Fruit fly (Drosophila melanogaster) whole organism, embryonic: ENCODE results near the gene CG7912.
A peak's percentile ranks its signal among the peaks of the same experiment; 100 is the strongest.

ENCODE experiments used
- Awh ChIP-seq: fragments of 200-800 bp; sonication (Bioruptor generic); IDR thresholded peaks from 2 replicates; pipeline ENCODE4, ENCODE4 v1.3.6; 2022; ENCODE audit warnings: missing biosample characterization, missing genetic modification characterization
- B-H1 ChIP-seq: fragments of 200-800 bp; sonication (Bioruptor generic); IDR thresholded peaks from 3 replicates; pipeline ENCODE4 v1.3.6; 2022; ENCODE audit warnings: missing biosample characterization, missing genetic modification characterization
- C15 ChIP-seq: fragments of 200-800 bp; sonication (Bioruptor generic); IDR thresholded peaks from 3 replicates; pipeline ENCODE4 v1.3.6; 2022; ENCODE audit warnings: missing biosample characterization, missing genetic modification characterization
- CG10654 ChIP-seq: fragments of 200-800 bp; sonication (Bioruptor generic); optimal IDR thresholded peaks from 2 replicates; lab custom pipeline; 2016; ENCODE audit warnings: missing biosample characterization, missing genetic modification characterization
- CG10959 ChIP-seq: fragments of 200-800 bp; sonication (Bioruptor generic); IDR thresholded peaks from 2 replicates; pipeline ENCODE4 v1.3.6; 2022; ENCODE audit warnings: missing biosample characterization, missing genetic modification characterization
- CG12659 ChIP-seq: fragments of 200-800 bp; sonication (Bioruptor generic); optimal IDR thresholded peaks from 3 replicates; lab custom pipeline; 2017; ENCODE audit warnings: mild to moderate bottlenecking, missing biosample characterization, missing genetic modification reagents, missing genetic modification characterization
- CG14050 ChIP-seq: fragments of 200-800 bp; sonication (Bioruptor generic); IDR thresholded peaks from 3 replicates; pipeline ENCODE4 v1.3.6; 2022; ENCODE audit warnings: missing biosample characterization, missing genetic modification characterization
- CG15073 ChIP-seq: fragments of 200-800 bp; sonication (Bioruptor generic); optimal IDR thresholded peaks from 2 replicates; lab custom pipeline; 2016; ENCODE audit warnings: missing biosample characterization, missing genetic modification characterization
- CG16779 ChIP-seq: fragments of 200-800 bp; sonication (Bioruptor generic); IDR thresholded peaks from 2 replicates; pipeline ENCODE4 v1.3.6; 2022; ENCODE audit warnings: missing biosample characterization, missing genetic modification characterization
- CG3065 ChIP-seq: fragments of 200-800 bp; sonication (Bioruptor generic); optimal IDR thresholded peaks from 2 replicates; lab custom pipeline; 2016; ENCODE audit warnings: missing biosample characterization, missing genetic modification characterization
- CG4282 ChIP-seq: fragments of 200-800 bp; sonication (Bioruptor generic); optimal IDR thresholded peaks from 2 replicates; lab custom pipeline; 2016; ENCODE audit warnings: missing biosample characterization, missing genetic modification characterization
- CG4617 ChIP-seq: fragments of 200-800 bp; sonication (Bioruptor generic); optimal IDR thresholded peaks from 3 replicates; lab custom pipeline; 2016; ENCODE audit warnings: missing biosample characterization, missing genetic modification characterization, borderline replicate concordance
- CG6791 ChIP-seq: fragments of 200-800 bp; sonication (Bioruptor generic); IDR thresholded peaks from 3 replicates; pipeline ENCODE4 v1.3.6; 2022; ENCODE audit warnings: missing biosample characterization, missing genetic modification characterization; ENCODE audit not compliant: partially characterized antibody
- CG7372 ChIP-seq: fragments of 200-800 bp; sonication (Bioruptor generic); IDR thresholded peaks from 2 replicates; pipeline ENCODE4 v1.3.6; 2022; ENCODE audit warnings: missing biosample characterization, missing genetic modification characterization
- CG7928 ChIP-seq: fragments of 200-800 bp; sonication (Bioruptor generic); optimal IDR thresholded peaks from 2 replicates; lab custom pipeline; 2017; ENCODE audit warnings: missing biosample characterization, mild to moderate bottlenecking, missing genetic modification characterization
- CG8281 ChIP-seq: fragments of 200-800 bp; sonication (Bioruptor generic); optimal IDR thresholded peaks from 2 replicates; lab custom pipeline; 2018; ENCODE audit warnings: missing biosample characterization, mild to moderate bottlenecking, missing genetic modification characterization, moderate library complexity
- CG8290 ChIP-seq, 3 experiments: fragments of 200-800 bp; sonication (Bioruptor generic); optimal IDR thresholded peaks; 2 replicates each; lab custom pipeline; 2016 to 2019; ENCODE audit warnings: missing biosample characterization in 3 of 3, missing genetic modification characterization in 3 of 3, mild to moderate bottlenecking in 2 of 3, moderate library complexity in 1 of 3
- CG8388 ChIP-seq: fragments of 200-800 bp; sonication (Bioruptor generic); optimal IDR thresholded peaks from 2 replicates; lab custom pipeline; 2019; ENCODE audit warnings: missing biosample characterization, mild to moderate bottlenecking, missing genetic modification characterization, moderate library complexity
- CG9932 ChIP-seq: fragments of 200-800 bp; sonication (Bioruptor generic); IDR thresholded peaks from 2 replicates; pipeline ENCODE4 v1.3.6; 2022; ENCODE audit warnings: missing biosample characterization, missing genetic modification characterization
- CkIIα-i1 ChIP-seq: fragments of 200-800 bp; sonication (Bioruptor generic); IDR thresholded peaks from 2 replicates; pipeline ENCODE4 v1.3.6; 2022; ENCODE audit warnings: missing biosample characterization, missing genetic modification characterization
- Deaf1 ChIP-seq: fragments of 200-800 bp; optimal IDR thresholded peaks from 3 replicates; lab custom pipeline; 2019; ENCODE audit warnings: missing biosample characterization, mild to moderate bottlenecking, missing genetic modification characterization, moderate library complexity
- Elba2 ChIP-seq: fragments of 200-800 bp; sonication (Bioruptor generic); optimal IDR thresholded peaks from 3 replicates; lab custom pipeline; 2016; ENCODE audit warnings: missing biosample characterization, missing genetic modification characterization
- Hmx ChIP-seq: fragments of 200-800 bp; sonication (Bioruptor generic); optimal IDR thresholded peaks from 2 replicates; lab custom pipeline; 2016; ENCODE audit warnings: missing biosample characterization, missing genetic modification characterization
- Jarid2 ChIP-seq: fragments of 200-800 bp; sonication (Bioruptor generic); optimal IDR thresholded peaks from 3 replicates; lab custom pipeline; 2017; ENCODE audit warnings: mild to moderate bottlenecking, missing biosample characterization, missing genetic modification reagents, missing genetic modification characterization
- MBD-R2 ChIP-seq: fragments of 200-800 bp; sonication (Bioruptor generic); IDR thresholded peaks from 2 replicates; pipeline ENCODE4 v1.3.6; 2022; ENCODE audit warnings: missing biosample characterization, missing genetic modification characterization
- Sry-β ChIP-seq: fragments of 200-800 bp; sonication (Bioruptor generic); optimal IDR thresholded peaks from 2 replicates; lab custom pipeline; 2018; ENCODE audit warnings: missing biosample characterization, mild to moderate bottlenecking, missing genetic modification characterization, moderate library complexity
- Stat92E ChIP-seq, 3 experiments: fragments of >200 bp in 2 of 3; fragments of 200-800 bp in 1 of 3; sonication (Bioruptor generic) in 1 of 3; optimal IDR thresholded peaks; 2 replicates each; lab custom pipeline; 2017 to 2019; ENCODE audit warnings: missing biosample characterization in 3 of 3, missing genetic modification characterization in 3 of 3, mild to moderate bottlenecking in 1 of 3, moderate library complexity in 1 of 3
- Xbp1 ChIP-seq: fragments of 200-800 bp; sonication (Bioruptor generic); optimal IDR thresholded peaks from 3 replicates; lab custom pipeline; 2016; ENCODE audit warnings: missing biosample characterization, mild to moderate bottlenecking, missing genetic modification characterization
- ap ChIP-seq: fragments of 200-800 bp; sonication (Bioruptor generic); IDR thresholded peaks from 2 replicates; pipeline ENCODE4 v1.3.6; 2022; ENCODE audit warnings: missing biosample characterization, missing genetic modification characterization
- ara ChIP-seq: fragments of 200-800 bp; sonication (Bioruptor generic); IDR thresholded peaks from 2 replicates; pipeline ENCODE4 v1.3.6; 2022; ENCODE audit warnings: missing biosample characterization, missing genetic modification characterization
- bcd ChIP-seq: fragments of 200-800 bp; sonication (Bioruptor generic); optimal IDR thresholded peaks from 2 replicates; lab custom pipeline; 2017; ENCODE audit warnings: missing biosample characterization, mild to moderate bottlenecking, missing genetic modification characterization
- danr ChIP-seq: fragments of 200-800 bp; sonication (Bioruptor generic); IDR thresholded peaks from 2 replicates; pipeline ENCODE4 v1.3.6; 2022; ENCODE audit warnings: missing biosample characterization, missing genetic modification characterization
- dmrt11E ChIP-seq: fragments of 200-800 bp; sonication (Bioruptor generic); optimal IDR thresholded peaks from 3 replicates; lab custom pipeline; 2018; ENCODE audit warnings: missing biosample characterization, mild to moderate bottlenecking, missing genetic modification characterization, moderate library complexity
- dmrt99B ChIP-seq: fragments of 200-800 bp; sonication (Bioruptor generic); optimal IDR thresholded peaks from 2 replicates; lab custom pipeline; 2018; ENCODE audit warnings: missing biosample characterization, mild to moderate bottlenecking, missing genetic modification characterization, moderate library complexity
- emc ChIP-seq: fragments of 200-800 bp; sonication (Bioruptor generic); optimal IDR thresholded peaks from 2 replicates; lab custom pipeline; 2016; ENCODE audit warnings: missing biosample characterization, missing genetic modification characterization
- gsb-n ChIP-seq: fragments of 200-800 bp; sonication (Bioruptor generic); optimal IDR thresholded peaks from 3 replicates; lab custom pipeline; 2018; ENCODE audit warnings: missing biosample characterization, mild to moderate bottlenecking, missing genetic modification characterization
- kah ChIP-seq: fragments of 200-800 bp; sonication (Bioruptor generic); optimal IDR thresholded peaks from 2 replicates; lab custom pipeline; 2018; ENCODE audit warnings: missing biosample characterization, mild to moderate bottlenecking, missing genetic modification characterization
- luna ChIP-seq: fragments of 200-800 bp; sonication (Bioruptor generic); optimal IDR thresholded peaks from 2 replicates; lab custom pipeline; 2016; ENCODE audit warnings: missing biosample characterization, missing genetic modification characterization
- maf-S ChIP-seq: fragments of 200-800 bp; sonication (Bioruptor generic); optimal IDR thresholded peaks from 2 replicates; lab custom pipeline; 2016; ENCODE audit warnings: missing biosample characterization, missing genetic modification characterization
- peb ChIP-seq: fragments of 200-800 bp; sonication (Bioruptor generic); IDR thresholded peaks from 2 replicates; pipeline ENCODE4 v1.3.6; 2022; ENCODE audit warnings: missing biosample characterization, missing genetic modification characterization
- sd ChIP-seq: fragments of 200-800 bp; sonication (Bioruptor generic); optimal IDR thresholded peaks from 3 replicates; lab custom pipeline; 2018; ENCODE audit warnings: missing biosample characterization, mild to moderate bottlenecking, missing genetic modification characterization, moderate library complexity
- sima ChIP-seq: fragments of 200-800 bp; sonication (Bioruptor generic); optimal IDR thresholded peaks from 2 replicates; lab custom pipeline; 2016; ENCODE audit warnings: missing biosample characterization, missing genetic modification characterization
- toy ChIP-seq: fragments of 200-800 bp; sonication (Bioruptor generic); IDR thresholded peaks from 2 replicates; pipeline ENCODE4 v1.3.6; 2022; ENCODE audit warnings: missing biosample characterization, missing genetic modification characterization
- ttk ChIP-seq: fragments of 200-800 bp; sonication (Bioruptor generic); IDR thresholded peaks from 2 replicates; pipeline ENCODE4 v2.1.2; 2022; ENCODE audit warnings: missing biosample characterization, missing genetic modification characterization
- tup ChIP-seq: fragments of 200-800 bp; sonication (Bioruptor generic); optimal IDR thresholded peaks from 2 replicates; lab custom pipeline; 2016; ENCODE audit warnings: missing biosample characterization, mild to moderate bottlenecking, missing genetic modification characterization, moderate library complexity
- wdn ChIP-seq: fragments of 200-800 bp; sonication (Bioruptor generic); IDR thresholded peaks from 2 replicates; pipeline ENCODE4 v1.3.6; 2022; ENCODE audit warnings: missing biosample characterization, missing genetic modification characterization
- wek ChIP-seq: fragments of 200-800 bp; sonication (Bioruptor generic); optimal IDR thresholded peaks from 3 replicates; lab custom pipeline; 2018; ENCODE audit warnings: missing biosample characterization, mild to moderate bottlenecking, missing genetic modification characterization, moderate library complexity
- yki ChIP-seq: fragments of >200 bp; optimal IDR thresholded peaks from 3 replicates; lab custom pipeline; 2018
- zen2 ChIP-seq: fragments of 200-800 bp; sonication (Bioruptor generic); IDR thresholded peaks from 3 replicates; pipeline ENCODE4 v1.3.6; 2022; ENCODE audit warnings: missing biosample characterization, missing genetic modification characterization; ENCODE audit not compliant: partially characterized antibody

CG7912 gene

dm6 chr3R:30012602-30013489 lies 3.9 kb upstream of the CG7912 start (continued):
- no peak for TF ChIP-seq tup (GFP tag; lab: Kevin White, UChicago)
- TF ChIP-seq zen2 (GFP tag; lab: Robert Waterston, UW), result no peak
- no peak for TF ChIP-seq dmrt11E (tag; lab: Kevin White, UChicago)
- TF ChIP-seq sd (tag; lab: Kevin White, UChicago), result peak; percentile 39
- TF ChIP-seq gsb-n, result no peak
- 0 out of 2 replicates have a peak, but pooled peaks have one; percentile 9 for TF ChIP-seq ttk (GFP tag; lab: Robert Waterston, UW)
- no peak for TF ChIP-seq yki (lab: Kevin White, UChicago)
- TF ChIP-seq CkIIα-i1 (GFP tag; lab: Robert Waterston, UW), result no peak
- TF ChIP-seq CG14050, result no peak
- TF ChIP-seq CG4617 (GFP tag; lab: Kevin White, UChicago), result no peak
- no peak for TF ChIP-seq CG8281 (tag; lab: Kevin White, UChicago)
- no peak for TF ChIP-seq Hmx
- TF ChIP-seq CG3065 (GFP tag; lab: Kevin White, UChicago), result no peak
- no peak for TF ChIP-seq CG8290 (GFP tag; optimal IDR thresholded peaks at IDR 0.05; lab: Kevin White, UChicago)
- TF ChIP-seq CG8290 (tag; optimal IDR thresholded peaks at IDR 0.05; lab: Kevin White, UChicago), result peak in 1 of 2 experiments; percentile 44
- TF ChIP-seq CG7928 (GFP tag; lab: Kevin White, UChicago), result no peak
- no peak for TF ChIP-seq sima (GFP tag; lab: Kevin White, UChicago)
- TF ChIP-seq ara, result no peak
- TF ChIP-seq emc (GFP tag; lab: Kevin White, UChicago), result no peak
- TF ChIP-seq Jarid2 (GFP tag; lab: Kevin White, UChicago), result no peak
- TF ChIP-seq CG10959, result no peak
- no peak for TF ChIP-seq wek (GFP tag; lab: Kevin White, UChicago)
- no peak for TF ChIP-seq CG16779
- TF ChIP-seq Elba2, result no peak
- TF ChIP-seq Awh (GFP tag; lab: Robert Waterston, UW), result no peak
- TF ChIP-seq C15 (GFP tag; lab: Robert Waterston, UW), result no peak
- TF ChIP-seq CG10654 (GFP tag; lab: Kevin White, UChicago), result no peak
- TF ChIP-seq kah (GFP tag; lab: Kevin White, UChicago), result no peak
- no peak for TF ChIP-seq CG4282 (GFP tag; lab: Kevin White, UChicago)
- TF ChIP-seq Stat92E (GFP tag; optimal IDR thresholded peaks at IDR 0.05; lab: Kevin White, UChicago), result no peak
- TF ChIP-seq CG12659 (GFP tag; lab: Kevin White, UChicago), result peak; percentile 11
- TF ChIP-seq B-H1 (GFP tag; lab: Robert Waterston, UW), result no peak
- no peak for TF ChIP-seq danr
- no peak for TF ChIP-seq ap (GFP tag; lab: Robert Waterston, UW)
- no peak for TF ChIP-seq luna (GFP tag; lab: Kevin White, UChicago)
- TF ChIP-seq bcd (GFP tag; lab: Kevin White, UChicago), result peak; percentile 23
- TF ChIP-seq MBD-R2, result no peak; the same call in 1 of the 2 replicates
- TF ChIP-seq Deaf1 (tag; lab: Kevin White, UChicago), result no peak
- peak; percentile 73 for TF ChIP-seq CG9932 (GFP tag; lab: Robert Waterston, UW)
- 0 out of 2 replicates have a peak, but pooled peaks have one; percentile 11 for TF ChIP-seq toy (GFP tag; lab: Robert Waterston, UW)
- TF ChIP-seq CG15073 (GFP tag; lab: Kevin White, UChicago), result no peak
- no peak for TF ChIP-seq CG6791 (GFP tag; lab: Robert Waterston, UW)
- no peak for TF ChIP-seq CG7372 (GFP tag; lab: Robert Waterston, UW)
- no peak for TF ChIP-seq dmrt99B (tag; lab: Kevin White, UChicago)
- no peak for TF ChIP-seq Sry-β (GFP tag; lab: Kevin White, UChicago)
- TF ChIP-seq CG8388 (GFP tag; lab: Kevin White, UChicago), result no peak
- peak; percentile 18 for TF ChIP-seq Xbp1
- TF ChIP-seq wdn (GFP tag; lab: Robert Waterston, UW), result no peak
- no peak for TF ChIP-seq peb (GFP tag; lab: Robert Waterston, UW)
- no peak for TF ChIP-seq maf-S
